Worm (Caenorhabditis elegans) whole organism, L1 larva: ENCODE measurements around the gene Y46G5A.14.

ENCODE experiments used
- C04F5.9 ChIP-seq: sonication (generic microtip); optimal IDR thresholded peaks from 2 replicates; lab custom pipeline; 2016; ENCODE audit warnings: missing genetic modification characterization, missing compliant biosample characterization
- C34B4.2 ChIP-seq: sonication (generic microtip); optimal IDR thresholded peaks from 2 replicates; lab custom pipeline; 2017; ENCODE audit warnings: mild to moderate bottlenecking, missing genetic modification characterization, missing compliant biosample characterization
- Y116A8C.19 ChIP-seq: sonication (generic microtip); optimal IDR thresholded peaks from 2 replicates; lab custom pipeline; 2016; ENCODE audit warnings: missing compliant biosample characterization, missing genetic modification characterization, borderline replicate concordance
- aha-1 ChIP-seq: fragments of 150-350 bp; optimal IDR thresholded peaks from 2 replicates; lab custom pipeline; 2014; ENCODE audit warnings: missing biosample characterization, missing genetic modification characterization
- aly-2 ChIP-seq: fragments of 150-350 bp; optimal IDR thresholded peaks from 2 replicates; lab custom pipeline; 2014; ENCODE audit warnings: missing biosample characterization, missing genetic modification characterization
- blmp-1 ChIP-seq: fragments of 150-350 bp; optimal IDR thresholded peaks from 2 replicates; lab custom pipeline; 2014; ENCODE audit warnings: missing biosample characterization, missing genetic modification characterization
- ceh-63 ChIP-seq: fragments of 200-800 bp; sonication (Bioruptor generic); optimal IDR thresholded peaks from 2 replicates; lab custom pipeline; 2018; ENCODE audit warnings: mild to moderate bottlenecking, missing genetic modification characterization, missing compliant biosample characterization
- ceh-8 ChIP-seq: fragments of 200-800 bp; sonication (Bioruptor generic); optimal IDR thresholded peaks from 2 replicates; lab custom pipeline; 2018; ENCODE audit warnings: mild to moderate bottlenecking, missing genetic modification characterization, moderate library complexity, missing compliant biosample characterization
- ceh-82 ChIP-seq, 3 experiments: fragments of 150-350 bp in 1 of 3; sonication (generic microtip) in 2 of 3; optimal IDR thresholded peaks; 2 replicates each; lab custom pipeline; 2014 to 2017; ENCODE audit warnings: missing biosample characterization in 3 of 3, missing genetic modification characterization in 3 of 3
- ceh-90 ChIP-seq: sonication (generic microtip); optimal IDR thresholded peaks from 2 replicates; lab custom pipeline; 2016; ENCODE audit warnings: missing genetic modification characterization, missing compliant biosample characterization
- ces-1 ChIP-seq: fragments of 150-350 bp; optimal IDR thresholded peaks from 2 replicates; lab custom pipeline; 2014; ENCODE audit warnings: missing biosample characterization, missing genetic modification reagents, missing genetic modification characterization
- dpl-1 ChIP-seq, 3 experiments: fragments of 150-350 bp in 2 of 3; sonication (generic microtip) in 1 of 3; optimal IDR thresholded peaks; 2 replicates each; lab custom pipeline; 2014 to 2017; ENCODE audit warnings: missing biosample characterization in 3 of 3, missing genetic modification characterization in 3 of 3, missing genetic modification reagents in 3 of 3
- efl-1 ChIP-seq, 4 experiments: fragments of 150-350 bp; optimal IDR thresholded peaks in 3 of 4; peaks in 1 of 4; 1 replicate in 1 of 4; 2 replicates in 3 of 4; lab custom pipeline; 2014; ENCODE audit warnings: missing biosample characterization in 2 of 4, missing genetic modification characterization in 2 of 4, missing genetic modification reagents in 2 of 4
- egl-13 ChIP-seq: sonication (generic microtip); optimal IDR thresholded peaks from 2 replicates; lab custom pipeline; 2016; ENCODE audit warnings: missing genotype, missing genetic modification reagents, missing genetic modification characterization, missing compliant biosample characterization
- egl-27 ChIP-seq, 2 experiments: fragments of 150-350 bp in 1 of 2; sonication (generic microtip); optimal IDR thresholded peaks; 3 replicates each; lab custom pipeline; 2017 to 2018; ENCODE audit warnings: missing biosample characterization in 2 of 2, missing genetic modification characterization in 2 of 2, missing genetic modification reagents in 2 of 2
- elt-2 ChIP-seq: sonication (generic microtip); optimal IDR thresholded peaks from 2 replicates; lab custom pipeline; 2016; ENCODE audit warnings: missing genetic modification characterization, mild to moderate bottlenecking, inconsistent platforms, missing compliant biosample characterization, missing genetic modification reagents
- fkh-10 ChIP-seq: sonication (generic microtip); optimal IDR thresholded peaks from 2 replicates; lab custom pipeline; 2017; ENCODE audit warnings: missing biosample characterization, missing genetic modification reagents, missing genetic modification characterization
- fkh-4 ChIP-seq: sonication (generic microtip); optimal IDR thresholded peaks from 2 replicates; lab custom pipeline; 2016; ENCODE audit warnings: missing compliant biosample characterization, missing genetic modification characterization, borderline replicate concordance
- grh-1 ChIP-seq: fragments of 200-800 bp; sonication (Bioruptor generic); IDR thresholded peaks from 2 replicates; pipeline ENCODE4 v1.3.6; 2022; ENCODE audit warnings: missing genetic modification reagents, missing genetic modification characterization, missing compliant biosample characterization
- hlh-17 ChIP-seq: fragments of 200-800 bp; sonication (Bioruptor generic); optimal IDR thresholded peaks from 2 replicates; lab custom pipeline; 2018; ENCODE audit warnings: missing genetic modification characterization, mild to moderate bottlenecking, missing compliant biosample characterization, moderate library complexity, borderline replicate concordance
- hpl-2 ChIP-seq: fragments of 150-350 bp; optimal IDR thresholded peaks from 2 replicates; lab custom pipeline; 2014; ENCODE audit warnings: missing biosample characterization, missing genetic modification reagents, missing genetic modification characterization
- irx-1 ChIP-seq: sonication (generic microtip); optimal IDR thresholded peaks from 2 replicates; lab custom pipeline; 2016; ENCODE audit warnings: missing genetic modification characterization, missing compliant biosample characterization
- lin-14 ChIP-seq: fragments of 200-800 bp; sonication (Bioruptor generic); optimal IDR thresholded peaks from 2 replicates; lab custom pipeline; 2018; ENCODE audit warnings: mild to moderate bottlenecking, missing genetic modification characterization, moderate library complexity, missing compliant biosample characterization
- lin-35 ChIP-seq, 2 experiments: fragments of 150-350 bp; optimal IDR thresholded peaks; 2 replicates each; lab custom pipeline; 2014; ENCODE audit warnings: missing biosample characterization in 2 of 2, missing genetic modification characterization in 2 of 2, missing genetic modification reagents in 2 of 2
- lir-3 ChIP-seq: sonication (generic microtip); optimal IDR thresholded peaks from 2 replicates; lab custom pipeline; 2016; ENCODE audit warnings: mild to moderate bottlenecking, missing genetic modification characterization, moderate library complexity, missing compliant biosample characterization; ENCODE audit not compliant: poor library complexity
- mab-9 ChIP-seq: fragments of 200-800 bp; sonication (Bioruptor generic); IDR thresholded peaks from 2 replicates; pipeline ENCODE4 v1.3.6; 2022; ENCODE audit warnings: missing genetic modification reagents, missing genetic modification characterization, missing compliant biosample characterization
- mef-2 ChIP-seq: fragments of 150-350 bp; optimal IDR thresholded peaks from 2 replicates; lab custom pipeline; 2014; ENCODE audit warnings: missing biosample characterization, missing genetic modification characterization
- mep-1 ChIP-seq: fragments of 150-350 bp; optimal IDR thresholded peaks from 2 replicates; lab custom pipeline; 2014; ENCODE audit warnings: missing biosample characterization, missing genetic modification characterization
- nhr-11 ChIP-seq: fragments of 150-350 bp; optimal IDR thresholded peaks from 2 replicates; lab custom pipeline; 2014; ENCODE audit warnings: missing biosample characterization, missing genetic modification characterization
- nhr-12 ChIP-seq: sonication (generic microtip); optimal IDR thresholded peaks from 2 replicates; lab custom pipeline; 2017; ENCODE audit warnings: missing biosample characterization, missing genetic modification characterization
- nhr-20 ChIP-seq: sonication (generic microtip); optimal IDR thresholded peaks from 2 replicates; lab custom pipeline; 2016; ENCODE audit warnings: mild to moderate bottlenecking, missing genetic modification characterization, missing compliant biosample characterization
- nhr-47 ChIP-seq: sonication (generic microtip); optimal IDR thresholded peaks from 2 replicates; lab custom pipeline; 2016; ENCODE audit warnings: mild to moderate bottlenecking, missing genetic modification characterization, moderate library complexity, missing compliant biosample characterization
- nhr-76 ChIP-seq: sonication (generic microtip); optimal IDR thresholded peaks from 2 replicates; lab custom pipeline; 2017; ENCODE audit warnings: missing biosample characterization, missing genetic modification characterization
- nhr-77 ChIP-seq: fragments of 150-350 bp; optimal IDR thresholded peaks from 2 replicates; lab custom pipeline; 2014; ENCODE audit warnings: missing biosample characterization, missing genetic modification characterization
- pax-3 ChIP-seq: fragments of 200-800 bp; sonication (Bioruptor generic); optimal IDR thresholded peaks from 2 replicates; lab custom pipeline; 2018; ENCODE audit warnings: mild to moderate bottlenecking, missing genetic modification characterization, moderate library complexity, missing compliant biosample characterization
- snpc-4 ChIP-seq: fragments of 150-350 bp; optimal IDR thresholded peaks from 2 replicates; lab custom pipeline; 2014; ENCODE audit warnings: missing biosample characterization, missing genetic modification characterization
- sox-4 ChIP-seq: sonication (generic microtip); optimal IDR thresholded peaks from 2 replicates; lab custom pipeline; 2016; ENCODE audit warnings: missing genetic modification characterization, missing compliant biosample characterization
- tbx-2 ChIP-seq: sonication (generic microtip); optimal IDR thresholded peaks from 2 replicates; lab custom pipeline; 2016; ENCODE audit warnings: missing genetic modification characterization, missing compliant biosample characterization
- unc-30 ChIP-seq: sonication (generic microtip); optimal IDR thresholded peaks from 2 replicates; lab custom pipeline; 2017; ENCODE audit warnings: missing biosample characterization, missing genetic modification characterization
- unc-62 ChIP-seq: fragments of 150-350 bp; optimal IDR thresholded peaks from 2 replicates; lab custom pipeline; 2014; ENCODE audit warnings: missing biosample characterization, missing genetic modification reagents, missing genetic modification characterization
- xbp-1 ChIP-seq: sonication (generic microtip); optimal IDR thresholded peaks from 2 replicates; lab custom pipeline; 2016; ENCODE audit warnings: missing genetic modification characterization, missing compliant biosample characterization
- zip-4 ChIP-seq: fragments of 200-800 bp; sonication (Bioruptor generic); optimal IDR thresholded peaks from 2 replicates; lab custom pipeline; 2018; ENCODE audit warnings: mild to moderate bottlenecking, missing genetic modification characterization, moderate library complexity, missing compliant biosample characterization
- ztf-4 ChIP-seq: fragments of 150-350 bp; optimal IDR thresholded peaks from 2 replicates; lab custom pipeline; 2014; ENCODE audit warnings: missing biosample characterization, missing genetic modification characterization

The Y46G5A.14 gene

ce11 chrII:12798814-12799213 lies 24.3 kb downstream of the Y46G5A.14 start (continued):
- TF ChIP-seq hlh-17 (GFP tag; lab: Kevin White, UChicago) (no peak), pax-3 (tag; lab: Kevin White, UChicago) (peak; percentile 67), lin-14 (GFP tag; lab: Kevin White, UChicago) (peak; percentile 96), mab-9 (no peak), nhr-47 (tag; lab: Kevin White, UChicago) (peak; percentile 87), egl-27 (tag; optimal IDR thresholded peaks at IDR 0.05; lab: Kevin White, UChicago) (peak in 1 of 2 experiments; percentile 80), fkh-10 (no peak), unc-62 (GFP tag; lab: Kevin White, UChicago) (no peak), irx-1 (peak; percentile 63), efl-1 (optimal IDR thresholded peaks at IDR 0.05; lab: Kevin White, UChicago) (peak; percentile 67 to 69), efl-1 (GFP tag; optimal IDR thresholded peaks at IDR 0.05 in 1 of 2; lab: Kevin White, UChicago) (peak; percentile 53 to 95), ceh-63 (no peak), hpl-2 (GFP tag; lab: Kevin White, UChicago) (peak; percentile 13), nhr-11 (tag; lab: Kevin White, UChicago) (peak; percentile 85), tbx-2 (tag; lab: Kevin White, UChicago) (peak; percentile 85), ceh-82 (tag; optimal IDR thresholded peaks at IDR 0.05; lab: Kevin White, UChicago) (peak in 2 of 3 experiments; percentile 4 to 47), snpc-4 (tag; lab: Kevin White, UChicago) (peak; percentile 59), ztf-4 (tag; lab: Kevin White, UChicago) (peak; percentile 82), sox-4 (tag; lab: Kevin White, UChicago) (no peak), nhr-12 (tag; lab: Kevin White, UChicago) (no peak), Y116A8C.19 (tag; lab: Kevin White, UChicago) (no peak), nhr-20 (tag; lab: Kevin White, UChicago) (peak; percentile 94), nhr-77 (peak; percentile 76), grh-1 (GFP tag; lab: Robert Waterston, UW) (peak; percentile 99), C34B4.2 (no peak), mef-2 (peak; percentile 48), dpl-1 (GFP tag; optimal IDR thresholded peaks at IDR 0.05; lab: Kevin White, UChicago) (peak; percentile 50 to 70 (median 63)), nhr-76 (no peak), ceh-8 (GFP tag; lab: Kevin White, UChicago) (no peak), lin-35 (GFP tag; optimal IDR thresholded peaks at IDR 0.05; lab: Kevin White, UChicago) (peak; percentile 62 to 85), zip-4 (GFP tag; lab: Kevin White, UChicago) (no peak), ces-1 (GFP tag; lab: Kevin White, UChicago) (no peak), elt-2 (tag; lab: Kevin White, UChicago) (peak; percentile 95), C04F5.9 (tag; lab: Kevin White, UChicago) (peak; percentile 42), xbp-1 (tag; lab: Kevin White, UChicago) (peak; percentile 75), mep-1 (tag; lab: Kevin White, UChicago) (peak; percentile 57), aly-2 (tag; lab: Kevin White, UChicago) (no peak), ceh-90 (no peak), unc-30 (tag; lab: Kevin White, UChicago) (no peak), blmp-1 (tag; lab: Kevin White, UChicago) (peak; percentile 45), lir-3 (tag; lab: Kevin White, UChicago) (no peak), egl-13 (tag; lab: Kevin White, UChicago) (peak; percentile 53), aha-1 (tag; lab: Kevin White, UChicago) (peak; percentile 71), fkh-4 (tag; lab: Kevin White, UChicago) (no peak)
- TF ChIP-seq, all 84 proteins: peak for 46
